Fruit fly (Drosophila melanogaster): Measurements from ENCODE around the gene stx.

DNA sequence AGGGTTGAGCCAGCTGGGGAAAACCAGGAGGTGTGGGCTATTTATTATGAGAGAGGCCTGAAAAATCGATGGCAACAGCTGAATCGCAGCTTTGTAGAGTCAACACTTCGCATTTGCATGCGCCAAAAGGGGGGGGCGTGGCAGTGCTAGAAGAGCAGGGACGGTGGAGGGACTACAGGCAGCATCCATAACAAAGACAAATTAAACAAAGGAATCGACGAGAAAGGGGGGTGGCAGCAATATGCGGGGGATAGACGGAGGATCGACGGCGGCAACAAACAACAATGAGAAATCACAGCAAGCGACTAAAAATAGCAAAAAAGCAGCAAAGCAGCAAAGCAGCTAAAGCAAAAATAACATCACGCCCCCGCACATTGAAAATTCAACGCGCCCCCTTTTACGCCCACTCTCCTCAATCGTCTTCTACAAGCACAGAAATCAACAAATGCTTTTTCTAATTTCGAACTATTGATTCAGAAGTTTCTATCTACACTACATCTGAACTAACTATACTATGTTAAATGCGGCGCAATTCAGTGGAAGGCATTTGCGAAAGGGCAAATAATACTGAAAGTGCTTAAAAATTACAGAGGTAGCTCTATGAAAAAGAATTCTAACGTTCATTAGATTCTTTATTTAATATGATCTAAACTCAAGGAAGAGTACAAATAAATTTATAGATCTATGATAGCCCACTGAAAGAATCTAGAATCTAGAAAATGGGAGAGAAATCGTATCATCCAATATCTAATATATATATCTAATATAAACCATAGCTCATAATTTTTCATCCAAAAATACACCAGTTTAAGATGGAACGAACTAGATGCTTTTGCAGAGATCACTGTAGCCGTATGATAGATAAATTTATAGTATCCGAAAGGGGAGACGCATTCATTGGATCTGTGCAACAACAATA, 9.7 kb downstream of the stx start:
- TF ChIP-seq twi (tag; optimal IDR thresholded peaks at IDR 0.05) (no peak), tup (GFP tag; optimal IDR thresholded peaks at IDR 0.05) (no peak), aop (GFP tag; IDR thresholded peaks at IDR 0.05) (no peak), CG10366 (GFP tag; IDR thresholded peaks at IDR 0.05) (no peak), disco-r (GFP tag; optimal IDR thresholded peaks at IDR 0.05) (no peak), slbo (GFP tag; IDR thresholded peaks at IDR 0.05) (no peak), danr (GFP tag; IDR thresholded peaks at IDR 0.05) (no peak), lab (GFP tag; optimal IDR thresholded peaks at IDR 0.05) (no peak), gsb (GFP tag; IDR thresholded peaks at IDR 0.05) (no peak), peb (GFP tag; IDR thresholded peaks at IDR 0.05) (no peak), lilli (GFP tag; optimal IDR thresholded peaks at IDR 0.05) (no peak), ind (GFP tag; optimal IDR thresholded peaks at IDR 0.05) (no peak), usp (GFP tag; optimal IDR thresholded peaks at IDR 0.05) (no peak), grau (tag; optimal IDR thresholded peaks at IDR 0.05) (peak; percentile 40)

Data from whole organism, embryonic.